Fruit fly (Drosophila melanogaster): ENCODE measurements around the gene MED17.

The MED17 gene

DNA sequence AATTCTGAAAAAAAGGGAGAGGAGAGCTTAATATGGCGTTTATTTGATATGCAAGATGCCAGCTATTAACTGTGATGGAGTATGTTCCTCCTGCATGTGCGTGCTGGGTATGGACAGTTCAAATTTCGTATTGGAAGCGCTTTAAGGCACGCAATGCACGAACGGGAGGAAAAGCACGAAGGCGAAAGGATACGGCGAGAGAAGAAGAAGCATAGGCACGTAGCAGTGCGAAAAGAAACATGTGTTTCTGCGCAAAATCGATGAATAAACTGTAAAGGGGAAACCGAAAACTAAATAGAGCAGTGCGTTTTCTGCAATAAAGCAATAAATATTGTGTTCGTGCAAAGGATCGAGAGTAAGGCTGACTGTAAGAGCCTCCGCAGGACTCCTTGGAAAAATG lies 27.0 kb downstream of the MED17 start, which contains the start of gene CG14314 (continued):
- no peak for TF ChIP-seq CG7357 (GFP tag; IDR thresholded peaks at IDR 0.05)
- no peak for TF ChIP-seq CG15269 (tag; optimal IDR thresholded peaks at IDR 0.05)
- no peak for TF ChIP-seq CG2199 (GFP tag; IDR thresholded peaks at IDR 0.05)
- peak; percentile 93 for TF ChIP-seq onecut (GFP tag; IDR thresholded peaks at IDR 0.05)
- no peak for TF ChIP-seq dmrt11E (tag; optimal IDR thresholded peaks at IDR 0.05)
- no peak for TF ChIP-seq CG15073 (GFP tag; optimal IDR thresholded peaks at IDR 0.05)
- peak; percentile 39; the same call in 1 of the 2 replicates for TF ChIP-seq inv (GFP tag; IDR thresholded peaks at IDR 0.05; ENCODE audit: partially characterized antibody)
- peak; percentile 56; the same call in 1 of the 2 replicates for TF ChIP-seq Bgb (GFP tag; IDR thresholded peaks at IDR 0.05; ENCODE audit: partially characterized antibody)
- TF ChIP-seq odd (GFP tag; optimal IDR thresholded peaks at IDR 0.05): no peak
- TF ChIP-seq CG18599 (GFP tag; optimal IDR thresholded peaks at IDR 0.05): no peak
- no peak for TF ChIP-seq Lpt (GFP tag; optimal IDR thresholded peaks at IDR 0.05)
- peak; percentile 67; the same call in 1 of the 2 replicates for TF ChIP-seq amos (GFP tag; IDR thresholded peaks at IDR 0.05; ENCODE audit: partially characterized antibody)
- no peak; the same call in 2 of the 3 replicates for TF ChIP-seq CG34224 (GFP tag; IDR thresholded peaks at IDR 0.05; ENCODE audit: partially characterized antibody)
- TF ChIP-seq Hmx (GFP tag; optimal IDR thresholded peaks at IDR 0.05): no peak
- TF ChIP-seq gro (GFP tag; optimal IDR thresholded peaks at IDR 0.05): no peak
- no peak for TF ChIP-seq Nf-YA (GFP tag; IDR thresholded peaks at IDR 0.05)
- TF ChIP-seq CG12391 (tag; optimal IDR thresholded peaks at IDR 0.05): no peak
- no peak for TF ChIP-seq dmrt99B (tag; optimal IDR thresholded peaks at IDR 0.05)
- no peak for TF ChIP-seq dimm (GFP tag; IDR thresholded peaks at IDR 0.05)
- TF ChIP-seq br (optimal IDR thresholded peaks at IDR 0.05): no peak
- TF ChIP-seq Hr51 (GFP tag; optimal IDR thresholded peaks at IDR 0.05): no peak
- no peak for TF ChIP-seq CG32532 (GFP tag; IDR thresholded peaks at IDR 0.05)

DNA sequence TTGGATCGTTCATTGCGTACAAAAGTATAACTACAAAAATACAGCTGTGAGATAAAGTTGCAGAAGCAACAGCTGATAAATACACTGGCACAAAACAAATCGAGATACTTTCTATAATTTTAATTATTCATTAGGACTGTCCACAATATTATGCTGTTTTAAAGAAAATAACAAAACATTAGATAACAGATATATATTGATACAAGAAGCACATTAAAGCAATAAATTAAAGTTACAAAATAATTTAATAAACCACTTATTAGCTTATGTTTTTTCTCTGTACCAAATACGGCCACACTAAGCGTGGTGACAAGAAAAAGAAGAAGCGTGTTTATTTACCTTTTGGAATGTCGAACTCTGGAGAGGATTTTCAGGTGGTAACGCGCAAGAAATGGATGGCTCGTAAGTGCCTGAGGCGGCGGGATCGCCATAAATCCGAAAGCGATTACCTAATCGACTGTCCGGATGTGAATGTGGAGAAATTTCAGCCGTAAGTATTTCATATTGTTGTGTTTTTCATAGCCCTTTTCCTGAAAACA lies 31.4 kb downstream of the MED17 start, which contains the start of the genes CG7988 and CG7183:
CG7988 (plus strand) TSS at position 316 of the 539 bp plus-strand sequence.
CG7183 (minus strand) TSS at position 489 of the 539 bp plus-strand sequence.
- peak; percentile 96 for TF ChIP-seq Atf-2 (GFP tag; optimal IDR thresholded peaks at IDR 0.05)
- peak; percentile 77 for TF ChIP-seq Jarid2 (GFP tag; optimal IDR thresholded peaks at IDR 0.05)
- peak; percentile 97 for TF ChIP-seq klu (GFP tag; IDR thresholded peaks at IDR 0.05)
- no peak for TF ChIP-seq CG7963 (GFP tag; IDR thresholded peaks at IDR 0.05; ENCODE audit: partially characterized antibody)
- peak; percentile 98 for TF ChIP-seq esg (GFP tag; conservative IDR thresholded peaks at IDR 0.05)
- TF ChIP-seq ken (GFP tag; IDR thresholded peaks at IDR 0.05): peak; percentile 96
- TF ChIP-seq pfk (GFP tag; optimal IDR thresholded peaks at IDR 0.05): no peak
- TF ChIP-seq CG31365 (tag; optimal IDR thresholded peaks at IDR 0.05): peak; percentile 60
- TF ChIP-seq CG10654 (GFP tag; optimal IDR thresholded peaks at IDR 0.05): peak; percentile 97
- TF ChIP-seq CG12104 (GFP tag; optimal IDR thresholded peaks at IDR 0.05): peak; percentile 95
- TF ChIP-seq Stat92E (GFP tag; optimal IDR thresholded peaks at IDR 0.05): peak in 1 of 3 experiments; percentile 93
- no peak for TF ChIP-seq vnd (GFP tag; IDR thresholded peaks at IDR 0.05; ENCODE audit: partially characterized antibody)
- peak; percentile 98 for TF ChIP-seq CG3847 (GFP tag; IDR thresholded peaks at IDR 0.05)
- peak; percentile 98 for TF ChIP-seq CG10209 (GFP tag; optimal IDR thresholded peaks at IDR 0.05)
- no peak for TF ChIP-seq hkb (optimal IDR thresholded peaks at IDR 0.05)
- peak; percentile 98 for TF ChIP-seq hkb (GFP tag; IDR thresholded peaks at IDR 0.05)
- peak; percentile 92 for TF ChIP-seq GATAe (GFP tag; conservative IDR thresholded peaks at IDR 0.05)
- peak; percentile 96 for TF ChIP-seq pum (GFP tag; optimal IDR thresholded peaks at IDR 0.05)
- peak; percentile 99 for TF ChIP-seq Ssrp (tag; optimal IDR thresholded peaks at IDR 0.05)
- peak; percentile 94 to 98 for TF ChIP-seq Hr51 (GFP tag; optimal IDR thresholded peaks at IDR 0.05)
- peak; percentile 93 for TF ChIP-seq Elba2 (GFP tag; optimal IDR thresholded peaks at IDR 0.05)
- peak; percentile 94 for TF ChIP-seq CG8089 (GFP tag; optimal IDR thresholded peaks at IDR 0.05)
- peak; percentile 95 for TF ChIP-seq Oaz (GFP tag; IDR thresholded peaks at IDR 0.05)
- TF ChIP-seq Dbx (GFP tag; IDR thresholded peaks at IDR 0.05): peak; percentile 98
- peak; percentile 98 for TF ChIP-seq Awh (GFP tag; IDR thresholded peaks at IDR 0.05)
- peak; percentile 100 for TF ChIP-seq row (GFP tag; IDR thresholded peaks at IDR 0.05)
- TF ChIP-seq CG42726 (GFP tag; IDR thresholded peaks at IDR 0.05; ENCODE audit: partially characterized antibody): no peak
- peak; percentile 98 for TF ChIP-seq oc (tag; optimal IDR thresholded peaks at IDR 0.05)
- peak; percentile 88 for TF ChIP-seq kah (GFP tag; optimal IDR thresholded peaks at IDR 0.05)
